Fruit fly (Drosophila melanogaster) whole organism, prepupa: Measurements from ENCODE around the gene Asciz.

ENCODE experiments used
- CG10669 ChIP-seq: fragments of 200-800 bp; sonication (Bioruptor generic); optimal IDR thresholded peaks from 3 replicates; lab custom pipeline; 2018; ENCODE audit warnings: missing biosample characterization, mild to moderate bottlenecking, missing genetic modification characterization, moderate library complexity
- CG11294 ChIP-seq: fragments of 200-800 bp; sonication (Bioruptor generic); IDR thresholded peaks from 2 replicates; pipeline ENCODE4 v1.3.6; 2022; ENCODE audit warnings: missing biosample characterization, missing genetic modification characterization
- CG15336 ChIP-seq: fragments of 200-800 bp; sonication (Bioruptor generic); IDR thresholded peaks from 2 replicates; pipeline ENCODE4 v1.3.6; 2022; ENCODE audit warnings: missing biosample characterization, missing genetic modification characterization
- CG1621 ChIP-seq: fragments of 200-800 bp; sonication (Bioruptor generic); optimal IDR thresholded peaks from 3 replicates; lab custom pipeline; 2018; ENCODE audit warnings: missing biosample characterization, mild to moderate bottlenecking, missing genetic modification characterization
- CG16779 ChIP-seq: fragments of 200-800 bp; sonication (Bioruptor generic); optimal IDR thresholded peaks from 3 replicates; lab custom pipeline; 2017; ENCODE audit warnings: missing biosample characterization, mild to moderate bottlenecking, missing genetic modification characterization
- CG3032 ChIP-seq: fragments of 200-800 bp; optimal IDR thresholded peaks from 2 replicates; lab custom pipeline; 2019; ENCODE audit warnings: missing biosample characterization, mild to moderate bottlenecking, missing genetic modification characterization, moderate library complexity
- CG31627 ChIP-seq: fragments of 200-800 bp; sonication (Bioruptor generic); optimal IDR thresholded peaks from 3 replicates; lab custom pipeline; 2016; ENCODE audit warnings: missing biosample characterization, missing genetic modification characterization
- CG34406 ChIP-seq: fragments of 200-800 bp; sonication (Bioruptor generic); optimal IDR thresholded peaks from 3 replicates; lab custom pipeline; 2016; ENCODE audit warnings: missing biosample characterization, missing genetic modification characterization
- CG6163 ChIP-seq: fragments of 200-800 bp; sonication (Bioruptor generic); IDR thresholded peaks from 3 replicates; pipeline ENCODE4 v1.3.6; 2022; ENCODE audit warnings: missing biosample characterization, missing genetic modification characterization
- CG6276 ChIP-seq: fragments of 200-800 bp; sonication (Bioruptor generic); optimal IDR thresholded peaks from 2 replicates; lab custom pipeline; 2017; ENCODE audit warnings: missing biosample characterization, mild to moderate bottlenecking, missing genetic modification characterization
- CG6808 ChIP-seq: fragments of 200-800 bp; sonication (Bioruptor generic); optimal IDR thresholded peaks from 3 replicates; lab custom pipeline; 2017; ENCODE audit warnings: missing biosample characterization, missing genetic modification characterization, mild to moderate bottlenecking, moderate library complexity, missing genetic modification reagents
- CG6854 ChIP-seq: fragments of 200-800 bp; sonication (Bioruptor generic); optimal IDR thresholded peaks from 2 replicates; lab custom pipeline; 2017; ENCODE audit warnings: missing biosample characterization, mild to moderate bottlenecking, missing genetic modification characterization
- CG8119 ChIP-seq: fragments of 200-800 bp; sonication (Bioruptor generic); IDR thresholded peaks from 3 replicates; pipeline ENCODE4 v1.3.6; 2022; ENCODE audit warnings: missing biosample characterization, missing genetic modification characterization
- CG8319 ChIP-seq: fragments of 200-800 bp; sonication (Bioruptor generic); optimal IDR thresholded peaks from 3 replicates; lab custom pipeline; 2016; ENCODE audit warnings: missing biosample characterization, missing genetic modification characterization
- CG8632 ChIP-seq: fragments of 200-800 bp; sonication (Bioruptor generic); optimal IDR thresholded peaks from 3 replicates; lab custom pipeline; 2016; ENCODE audit warnings: missing biosample characterization, missing genetic modification characterization
- CG9139 ChIP-seq: fragments of 200-800 bp; sonication (Bioruptor generic); optimal IDR thresholded peaks from 3 replicates; lab custom pipeline; 2017; ENCODE audit warnings: missing biosample characterization, mild to moderate bottlenecking, missing genetic modification characterization
- Eip75B ChIP-seq: fragments of 200-800 bp; sonication (Bioruptor generic); optimal IDR thresholded peaks from 3 replicates; lab custom pipeline; 2016; ENCODE audit warnings: missing biosample characterization, missing genetic modification characterization
- Eip78C ChIP-seq: fragments of 200-800 bp; sonication (Bioruptor generic); peaks from one replicate; lab custom pipeline; 2016; ENCODE audit warnings: missing biosample characterization, missing genetic modification characterization
- Eip93F ChIP-seq: fragments of 200-800 bp; sonication (Bioruptor generic); optimal IDR thresholded peaks from 2 replicates; lab custom pipeline; 2016; ENCODE audit warnings: missing biosample characterization, mild to moderate bottlenecking, missing genetic modification characterization
- Ets96B ChIP-seq: fragments of 200-800 bp; optimal IDR thresholded peaks from 2 replicates; lab custom pipeline; 2019; ENCODE audit warnings: missing biosample characterization, mild to moderate bottlenecking, missing genetic modification characterization, moderate library complexity
- Gug ChIP-seq: fragments of 200-800 bp; sonication (Bioruptor generic); IDR thresholded peaks from 2 replicates; pipeline ENCODE4 v1.3.6; 2022; ENCODE audit warnings: missing biosample characterization, missing genetic modification characterization
- Hr38 ChIP-seq: sonication (Bioruptor generic); optimal IDR thresholded peaks from 2 replicates; lab custom pipeline; 2016; ENCODE audit warnings: missing biosample characterization, missing genetic modification characterization
- Hr39 ChIP-seq: fragments of 200-800 bp; sonication (Bioruptor generic); optimal IDR thresholded peaks from 2 replicates; lab custom pipeline; 2016; ENCODE audit warnings: missing biosample characterization, missing genetic modification characterization
- Met ChIP-seq: fragments of 200-800 bp; sonication (Bioruptor generic); optimal IDR thresholded peaks from 3 replicates; lab custom pipeline; 2016; ENCODE audit warnings: missing biosample characterization, missing genetic modification characterization
- OdsH ChIP-seq: fragments of 200-800 bp; sonication (Bioruptor generic); optimal IDR thresholded peaks from 3 replicates; lab custom pipeline; 2016; ENCODE audit warnings: missing biosample characterization, missing genetic modification characterization
- Smox ChIP-seq: fragments of 200-800 bp; sonication (Bioruptor generic); optimal IDR thresholded peaks from 3 replicates; lab custom pipeline; 2016; ENCODE audit warnings: missing biosample characterization, missing genetic modification characterization
- Sox102F ChIP-seq: fragments of 200-800 bp; sonication (Bioruptor generic); optimal IDR thresholded peaks from 2 replicates; lab custom pipeline; 2016; ENCODE audit warnings: missing biosample characterization, mild to moderate bottlenecking, missing genetic modification characterization
- Sox15 ChIP-seq: fragments of 200-800 bp; sonication (Bioruptor generic); optimal IDR thresholded peaks from 3 replicates; lab custom pipeline; 2016; ENCODE audit warnings: missing biosample characterization, missing genetic modification characterization
- achi ChIP-seq: fragments of 200-800 bp; sonication (Bioruptor generic); optimal IDR thresholded peaks from 3 replicates; lab custom pipeline; 2016; ENCODE audit warnings: missing biosample characterization, missing genetic modification characterization
- acj6 ChIP-seq: fragments of 200-800 bp; sonication (Bioruptor generic); optimal IDR thresholded peaks from 3 replicates; lab custom pipeline; 2016; ENCODE audit warnings: missing biosample characterization, missing genetic modification characterization
- cyc ChIP-seq: fragments of 200-800 bp; sonication (Bioruptor generic); optimal IDR thresholded peaks from 3 replicates; lab custom pipeline; 2016; ENCODE audit warnings: missing biosample characterization, missing genetic modification characterization
- dac ChIP-seq: fragments of 200-800 bp; sonication (Bioruptor generic); optimal IDR thresholded peaks from 2 replicates; lab custom pipeline; 2017; ENCODE audit warnings: missing biosample characterization, mild to moderate bottlenecking, missing genetic modification characterization
- dsx ChIP-seq: fragments of 200-800 bp; optimal IDR thresholded peaks from 3 replicates; lab custom pipeline; 2019; ENCODE audit warnings: missing biosample characterization, mild to moderate bottlenecking, missing genetic modification characterization, moderate library complexity; ENCODE audit not compliant: poor library complexity, severe bottlenecking
- eg ChIP-seq: fragments of 200-800 bp; sonication (Bioruptor generic); IDR thresholded peaks from 3 replicates; pipeline ENCODE4 v1.3.6; 2022; ENCODE audit warnings: missing biosample characterization, missing genetic modification characterization
- esn ChIP-seq: fragments of 200-800 bp; sonication (Bioruptor generic); optimal IDR thresholded peaks from 2 replicates; lab custom pipeline; 2016; ENCODE audit warnings: missing biosample characterization, mild to moderate bottlenecking, missing genetic modification characterization, moderate library complexity
- fd59A ChIP-seq: fragments of 200-800 bp; sonication (Bioruptor generic); optimal IDR thresholded peaks from 2 replicates; lab custom pipeline; 2017; ENCODE audit warnings: missing biosample characterization, mild to moderate bottlenecking, missing genetic modification characterization, missing genetic modification reagents
- fd85E ChIP-seq: fragments of 200-800 bp; sonication (Bioruptor generic); optimal IDR thresholded peaks from 3 replicates; lab custom pipeline; 2016; ENCODE audit warnings: missing biosample characterization, missing genetic modification characterization
- fkh ChIP-seq: fragments of 200-800 bp; sonication (Bioruptor generic); optimal IDR thresholded peaks from 3 replicates; lab custom pipeline; 2017; ENCODE audit warnings: missing biosample characterization, mild to moderate bottlenecking, missing genetic modification characterization, moderate library complexity
- lz ChIP-seq: fragments of 200-800 bp; sonication (Bioruptor generic); optimal IDR thresholded peaks from 3 replicates; lab custom pipeline; 2016; ENCODE audit warnings: missing biosample characterization, missing genetic modification characterization
- net ChIP-seq: fragments of 200-800 bp; sonication (Bioruptor generic); optimal IDR thresholded peaks from 3 replicates; lab custom pipeline; 2016; ENCODE audit warnings: missing biosample characterization, missing genetic modification characterization
- pdm3 ChIP-seq: fragments of 200-800 bp; sonication (Bioruptor generic); optimal IDR thresholded peaks from 3 replicates; lab custom pipeline; 2016; ENCODE audit warnings: missing biosample characterization, missing genetic modification characterization
- salr ChIP-seq, 2 experiments: fragments of 200-800 bp; sonication (Bioruptor generic); optimal IDR thresholded peaks; 3 replicates each; lab custom pipeline; 2016 to 2018; ENCODE audit warnings: missing biosample characterization in 2 of 2, missing genetic modification characterization in 2 of 2, mild to moderate bottlenecking in 1 of 2
- ss ChIP-seq, 2 experiments: fragments of 200-800 bp; sonication (Bioruptor generic); optimal IDR thresholded peaks; 2 replicates in 1 of 2; 3 replicates in 1 of 2; lab custom pipeline; 2017 to 2018; ENCODE audit warnings: mild to moderate bottlenecking in 2 of 2, missing biosample characterization in 2 of 2, missing genetic modification characterization in 2 of 2, moderate library complexity in 1 of 2
- svp ChIP-seq: fragments of 200-800 bp; sonication (Bioruptor generic); peaks from one replicate; lab custom pipeline; 2016; ENCODE audit warnings: missing biosample characterization, missing genetic modification characterization
- topi ChIP-seq: fragments of 200-800 bp; sonication (Bioruptor generic); optimal IDR thresholded peaks from 3 replicates; lab custom pipeline; 2016; ENCODE audit warnings: missing biosample characterization, missing genetic modification characterization

The Asciz gene

dm6 chr3L:3127544-3127943 lies 38.5 kb downstream of the Asciz start, which contains the start of gene promL (continued):
- TF ChIP-seq CG10669 (GFP tag; lab: Kevin White, UChicago) (peak; percentile 6), net (peak; percentile 39), lz (GFP tag; lab: Kevin White, UChicago) (peak; percentile 56), CG8119 (GFP tag; lab: Robert Waterston, UW) (0 out of 3 replicates have a peak, but pooled peaks have one; percentile 13), CG6163 (GFP tag; lab: Robert Waterston, UW) (peak; percentile 74), ss (GFP tag; optimal IDR thresholded peaks at IDR 0.05; lab: Kevin White, UChicago) (peak; percentile 44 to 49), fkh (peak; percentile 38), cyc (GFP tag; lab: Kevin White, UChicago) (peak; percentile 32), Met (GFP tag; lab: Kevin White, UChicago) (peak; percentile 54), Hr38 (GFP tag; lab: Kevin White, UChicago) (no peak), Eip78C (peak; percentile 87), esn (GFP tag; lab: Kevin White, UChicago) (peak; percentile 65), Eip75B (peak; percentile 64), Hr39 (GFP tag; lab: Kevin White, UChicago) (peak; percentile 16), CG1621 (tag; lab: Kevin White, UChicago) (peak; percentile 88), Ets96B (tag; lab: Kevin White, UChicago) (no peak), Smox (no peak), CG6854 (GFP tag; lab: Kevin White, UChicago) (peak; percentile 54), CG11294 (GFP tag; lab: Robert Waterston, UW) (no peak)

- no peak for TF ChIP-seq cyc (GFP tag; lab: Kevin White, UChicago)
- TF ChIP-seq pdm3 (GFP tag; lab: Kevin White, UChicago) = no peak
- no peak for TF ChIP-seq Sox102F (GFP tag; lab: Kevin White, UChicago)
- no peak for TF ChIP-seq CG15336 (GFP tag; lab: Robert Waterston, UW)
- TF ChIP-seq CG9139 = no peak
- TF ChIP-seq ss (GFP tag; optimal IDR thresholded peaks at IDR 0.05; lab: Kevin White, UChicago) = peak in 1 of 2 experiments; percentile 10
- TF ChIP-seq Sox15 = no peak
- no peak for TF ChIP-seq net
- TF ChIP-seq CG6808 (GFP tag; lab: Kevin White, UChicago) = no peak
- no peak for TF ChIP-seq Met (GFP tag; lab: Kevin White, UChicago)
- no peak for TF ChIP-seq CG34406 (GFP tag; lab: Kevin White, UChicago)
- TF ChIP-seq topi (GFP tag; lab: Kevin White, UChicago) = no peak
- no peak for TF ChIP-seq CG8319 (GFP tag; lab: Kevin White, UChicago)
- TF ChIP-seq svp = peak; percentile 44
- TF ChIP-seq acj6 (GFP tag; lab: Kevin White, UChicago) = no peak
Observed at dm6 chr3L:3126478-3126877, 39.6 kb downstream of the Asciz start.

- TF ChIP-seq Sox102F (GFP tag; lab: Kevin White, UChicago) (peak; percentile 48), CG6163 (GFP tag; lab: Robert Waterston, UW) (no peak), CG8632 (peak; percentile 21), Ets96B (tag; lab: Kevin White, UChicago) (no peak), CG31627 (GFP tag; lab: Kevin White, UChicago) (peak; percentile 9), CG3032 (tag; lab: Kevin White, UChicago) (no peak), Sox15 (peak; percentile 1), Gug (GFP tag; lab: Robert Waterston, UW) (no peak), Smox (peak; percentile 17), CG8319 (GFP tag; lab: Kevin White, UChicago) (no peak), pdm3 (GFP tag; lab: Kevin White, UChicago) (peak; percentile 11), Met (GFP tag; lab: Kevin White, UChicago) (peak; percentile 41), achi (GFP tag; lab: Kevin White, UChicago) (no peak), net (no peak), Eip75B (no peak), dsx (GFP tag; lab: Kevin White, UChicago) (peak; percentile 60), CG6276 (no peak), dac (GFP tag; lab: Kevin White, UChicago) (no peak), acj6 (GFP tag; lab: Kevin White, UChicago) (peak; percentile 50), CG34406 (GFP tag; lab: Kevin White, UChicago) (peak; percentile 25), lz (GFP tag; lab: Kevin White, UChicago) (no peak), salr (GFP tag; optimal IDR thresholded peaks at IDR 0.05; lab: Kevin White, UChicago) (no peak), fd59A (GFP tag; lab: Kevin White, UChicago) (no peak), fkh (peak; percentile 34), eg (GFP tag; lab: Robert Waterston, UW) (no peak), CG15336 (GFP tag; lab: Robert Waterston, UW) (no peak; the same call in 1 of the 2 replicates), Eip93F (no peak), fd85E (no peak), CG9139 (no peak), CG16779 (no peak), topi (GFP tag; lab: Kevin White, UChicago) (no peak), OdsH (no peak)
Observed at dm6 chr3L:3125649-3126130, 40.4 kb downstream of the Asciz start.
